Fruit fly (Drosophila melanogaster): Measurements from ENCODE around the gene ND-B16.6.

DNA sequence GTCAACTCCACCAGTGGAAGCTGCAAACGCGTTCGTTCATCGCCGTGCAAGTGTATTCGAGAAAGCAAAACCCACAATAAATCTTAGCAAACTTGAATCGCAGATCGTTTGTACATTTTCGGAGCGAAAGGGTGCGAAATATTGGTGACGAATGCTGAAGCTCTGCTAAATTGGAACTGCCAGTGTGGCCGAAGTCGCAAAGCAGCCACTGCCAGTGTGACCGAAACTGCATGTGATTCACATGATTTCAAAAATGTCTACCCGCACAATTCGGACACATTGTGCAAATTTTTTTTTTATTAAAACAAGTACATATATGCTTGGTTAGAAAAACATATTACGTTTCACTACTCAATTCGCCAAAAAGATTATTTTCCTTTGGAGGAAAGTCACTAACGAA is 11.0 kb upstream of the ND-B16.6 start:
- no peak for TF ChIP-seq CG8478 (optimal IDR thresholded peaks at IDR 0.05)
- TF ChIP-seq CTCF (optimal IDR thresholded peaks at IDR 0.05): no peak

Data from S2 (cell line).